Worm (Caenorhabditis elegans) whole organism, mixed stage, embryonic: ENCODE measurements around the gene srz-61.

ENCODE experiments used
- blmp-1 ChIP-seq: fragments of 150-350 bp; optimal IDR thresholded peaks from 2 replicates; lab custom pipeline; 2014; ENCODE audit warnings: missing biosample characterization, missing genetic modification characterization
- lsy-2 ChIP-seq: fragments of 150-350 bp; optimal IDR thresholded peaks from 2 replicates; lab custom pipeline; 2014; ENCODE audit warnings: missing biosample characterization, missing genetic modification characterization
- nhr-76 ChIP-seq: sonication (generic microtip); optimal IDR thresholded peaks from 2 replicates; lab custom pipeline; 2017; ENCODE audit warnings: missing biosample characterization, missing genetic modification characterization
- pha-4 ChIP-seq: fragments of 150-350 bp; optimal IDR thresholded peaks from 2 replicates; lab custom pipeline; 2018; ENCODE audit warnings: missing biosample characterization, missing genetic modification reagents, missing genetic modification characterization
- unc-62 ChIP-seq: fragments of 150-350 bp; optimal IDR thresholded peaks from 2 replicates; lab custom pipeline; 2014; ENCODE audit warnings: missing biosample characterization, missing genetic modification reagents, missing genetic modification characterization
- ztf-11 ChIP-seq: fragments of 150-350 bp; optimal IDR thresholded peaks from 2 replicates; lab custom pipeline; 2014; ENCODE audit warnings: missing biosample characterization, missing genetic modification characterization

DNA sequence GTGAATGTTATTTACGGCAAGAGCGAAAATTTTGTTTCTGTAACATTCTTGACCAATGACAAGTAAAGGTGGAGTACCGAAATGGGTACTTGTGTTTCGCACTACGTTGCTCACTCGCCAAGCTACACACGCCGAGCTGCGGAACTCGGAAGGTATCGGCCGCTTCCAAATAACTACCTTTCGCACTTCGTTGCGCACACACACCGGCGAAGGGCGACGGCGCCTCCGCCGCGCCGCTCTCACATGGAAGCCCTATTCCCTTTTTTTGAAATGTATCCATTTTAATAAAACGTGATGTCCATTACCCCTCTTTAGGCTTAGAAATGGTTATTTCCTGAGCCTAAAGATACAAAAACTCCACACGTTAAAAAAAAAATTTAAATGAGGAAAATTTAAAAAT is 14.0 kb upstream of the srz-61 start:
- TF ChIP-seq pha-4 (tag; lab: Kevin White, UChicago): no peak
- no peak for TF ChIP-seq blmp-1 (tag; lab: Kevin White, UChicago)
- TF ChIP-seq lsy-2: no peak
- TF ChIP-seq ztf-11 (tag; lab: Kevin White, UChicago): no peak
- TF ChIP-seq unc-62: no peak
- TF ChIP-seq nhr-76 (tag; lab: Kevin White, UChicago): no peak
